Fruit fly (Drosophila melanogaster) whole organism, adult: Measurements from ENCODE around the gene colt.

Experiments
- CG12768 ChIP-seq: fragments of 200-800 bp; sonication (Bioruptor generic); optimal IDR thresholded peaks from 2 replicates; lab custom pipeline; 2017; ENCODE audit warnings: missing biosample characterization, missing genetic modification characterization, mild to moderate bottlenecking, moderate library complexity, missing genetic modification reagents
- CG14711 ChIP-seq: fragments of 200-800 bp; sonication (Bioruptor generic); optimal IDR thresholded peaks from 2 replicates; lab custom pipeline; 2018; ENCODE audit warnings: missing biosample characterization, mild to moderate bottlenecking, missing genetic modification characterization, moderate library complexity
- CG33017 ChIP-seq: fragments of 200-800 bp; sonication (Bioruptor generic); optimal IDR thresholded peaks from 2 replicates; lab custom pipeline; 2018; ENCODE audit warnings: missing biosample characterization, mild to moderate bottlenecking, missing genetic modification characterization, moderate library complexity
- Clk ChIP-seq: fragments of 200-800 bp; sonication (Bioruptor generic); optimal IDR thresholded peaks from 2 replicates; lab custom pipeline; 2017; ENCODE audit warnings: missing biosample characterization, missing genetic modification characterization
- bab1 ChIP-seq: fragments of 200-800 bp; sonication (Bioruptor generic); optimal IDR thresholded peaks from 3 replicates; lab custom pipeline; 2019; ENCODE audit warnings: missing biosample characterization, mild to moderate bottlenecking, missing genetic modification characterization, moderate library complexity
- cic ChIP-seq: fragments of 200-800 bp; sonication (Bioruptor generic); optimal IDR thresholded peaks from 2 replicates; lab custom pipeline; 2017; ENCODE audit warnings: missing biosample characterization, mild to moderate bottlenecking, missing genetic modification characterization, moderate library complexity
- cnc ChIP-seq, 2 experiments: fragments of >200 bp; optimal IDR thresholded peaks; 2 replicates each; lab custom pipeline; 2017
- kay ChIP-seq: fragments of 200-800 bp; sonication (Bioruptor generic); peaks from one replicate; lab custom pipeline; 2016; ENCODE audit warnings: missing biosample characterization, missing genetic modification characterization, borderline replicate concordance
- tj ChIP-seq: fragments of 200-800 bp; sonication (Bioruptor generic); optimal IDR thresholded peaks from 3 replicates; lab custom pipeline; 2017; ENCODE audit warnings: missing biosample characterization, mild to moderate bottlenecking, missing genetic modification characterization, moderate library complexity
- toe ChIP-seq: fragments of 200-800 bp; sonication (Bioruptor generic); optimal IDR thresholded peaks from 2 replicates; lab custom pipeline; 2016; ENCODE audit warnings: missing biosample characterization, missing genetic modification characterization

dm6 chr2L:2739820-2740230 lies 30.0 kb downstream of the colt start, which contains the start of gene Hrs:
- TF ChIP-seq kay (no peak), tj (peak; percentile 42), cic (peak; percentile 42), CG12768 (no peak), Clk (GFP tag; lab: Kevin White, UChicago) (no peak), cnc (optimal IDR thresholded peaks at IDR 0.05; lab: Kevin White, UChicago) (no peak), bab1 (peak; percentile 22), toe (GFP tag; lab: Kevin White, UChicago) (no peak), CG14711 (tag; lab: Kevin White, UChicago) (peak; percentile 14), CG33017 (no peak)
